Fruit fly (Drosophila melanogaster): ENCODE measurements around the gene dmGlut.

DNA sequence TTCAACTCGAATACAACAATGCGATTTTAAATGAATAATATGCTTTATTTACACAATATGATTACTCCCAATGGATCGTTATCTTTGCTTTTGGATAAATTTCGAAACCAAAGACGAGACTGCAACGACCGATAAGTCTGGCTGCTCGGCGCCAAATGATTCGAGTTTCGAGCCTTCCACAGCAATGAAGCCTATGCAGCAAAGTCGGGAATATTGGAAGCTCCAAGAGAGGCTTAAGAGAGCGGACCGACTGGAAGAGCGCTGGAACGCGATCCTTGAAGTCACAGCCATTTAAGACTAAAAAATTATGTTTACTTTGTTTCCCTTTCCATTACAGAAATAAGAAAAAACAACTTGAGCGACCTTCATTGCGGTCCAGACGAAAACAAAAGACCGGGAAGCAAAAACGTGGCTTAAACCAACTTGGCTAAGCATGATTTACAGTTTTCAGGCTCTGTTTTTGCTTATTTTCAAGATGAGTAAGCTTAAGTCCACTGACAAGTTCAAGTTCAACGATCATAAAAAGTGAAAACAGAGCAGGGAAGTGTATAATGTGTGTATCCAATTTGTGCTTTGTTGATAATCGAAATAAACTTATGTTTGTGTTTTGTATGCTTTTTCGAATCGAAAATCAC is 39.5 kb downstream of the dmGlut start, which contains the start of gene firl:
- TF ChIP-seq CG8478 (optimal IDR thresholded peaks at IDR 0.05) (no peak), CTCF (optimal IDR thresholded peaks at IDR 0.05) (no peak)

Data from S2 (cell line).